Fruit fly (Drosophila melanogaster): ENCODE measurements around the gene Ntf-2.

DNA sequence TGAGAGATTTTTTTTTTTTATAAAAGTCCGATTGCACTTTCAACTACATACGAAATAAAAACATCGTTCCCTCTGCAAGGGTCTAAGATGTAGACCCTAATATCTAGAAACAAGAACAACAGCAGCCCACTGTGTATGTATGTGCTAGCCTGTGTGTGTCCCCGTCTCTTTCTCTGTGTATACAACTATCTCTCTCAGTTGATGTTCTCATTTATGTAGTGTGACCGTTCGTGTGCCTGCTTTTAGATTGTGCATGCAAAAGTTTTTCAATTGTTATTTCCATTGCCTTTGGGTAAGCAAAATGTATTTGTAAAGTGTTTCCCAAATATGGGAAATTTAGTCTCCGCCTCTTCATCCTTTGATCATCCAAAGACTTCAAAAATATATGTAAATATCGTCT lies 45.1 kb downstream of the Ntf-2 start:
- TF ChIP-seq br (GFP tag; optimal IDR thresholded peaks at IDR 0.05) (no peak), psq (GFP tag; optimal IDR thresholded peaks at IDR 0.05) (no peak), brk (GFP tag; optimal IDR thresholded peaks at IDR 0.05) (no peak), Jra (GFP tag; optimal IDR thresholded peaks at IDR 0.05) (no peak), GATAd (GFP tag; optimal IDR thresholded peaks at IDR 0.05) (no peak), CG9705 (GFP tag; optimal IDR thresholded peaks at IDR 0.05) (no peak), rgr (GFP tag; optimal IDR thresholded peaks at IDR 0.05) (no peak), usp (GFP tag; optimal IDR thresholded peaks at IDR 0.05) (no peak), Abd-B (GFP tag; optimal IDR thresholded peaks at IDR 0.05) (no peak), pan (optimal IDR thresholded peaks at IDR 0.05) (no peak), HLH106 (tag; optimal IDR thresholded peaks at IDR 0.05) (no peak), Vsx2 (GFP tag; optimal IDR thresholded peaks at IDR 0.05; ENCODE audit: partially characterized antibody) (no peak), fru (GFP tag; optimal IDR thresholded peaks at IDR 0.05) (no peak), Dif (GFP tag; optimal IDR thresholded peaks at IDR 0.05; ENCODE audit: partially characterized antibody) (no peak)

Data from whole organism, wandering third instar larva.